Fruit fly (Drosophila melanogaster): ENCODE data around the gene CG33189.

CG33189 gene

DNA sequence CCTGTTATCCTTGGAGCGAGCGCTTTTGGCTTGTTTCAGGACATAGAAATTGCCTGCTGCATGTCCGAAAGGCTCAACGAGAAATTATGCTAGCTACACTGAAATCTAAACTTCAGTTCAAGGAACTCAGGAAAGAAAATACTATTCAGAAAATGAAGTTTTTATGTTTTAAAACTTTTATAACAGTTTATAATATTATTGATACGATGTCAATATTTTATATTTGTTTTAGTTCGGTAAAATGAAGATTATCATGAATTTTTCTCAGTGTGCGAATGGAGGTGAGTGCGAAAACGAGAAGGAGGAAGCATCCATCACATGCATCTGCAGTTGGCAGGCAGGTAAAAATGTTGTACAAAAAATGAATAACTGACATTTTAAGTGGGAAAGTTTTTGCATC is 34.2 kb downstream of the CG33189 start (continued):
- TF ChIP-seq en (GFP tag; optimal IDR thresholded peaks at IDR 0.05) (no peak), CG1603 (tag; optimal IDR thresholded peaks at IDR 0.05) (peak; percentile 35), al (GFP tag; IDR thresholded peaks at IDR 0.05) (0 out of 2 replicates have a peak, but pooled peaks have one; percentile 22), CG9932 (GFP tag; IDR thresholded peaks at IDR 0.05) (peak; percentile 36; the same call in 1 of the 2 replicates), slou (GFP tag; optimal IDR thresholded peaks at IDR 0.05) (no peak), Meics (GFP tag; optimal IDR thresholded peaks at IDR 0.05) (peak; percentile 46), CG9609 (GFP tag; optimal IDR thresholded peaks at IDR 0.05) (no peak), Neu2 (GFP tag; optimal IDR thresholded peaks at IDR 0.05; ENCODE audit: borderline replicate concordance) (no peak), ERR (GFP tag; optimal IDR thresholded peaks at IDR 0.05) (no peak), CG3726 (GFP tag; IDR thresholded peaks at IDR 0.05) (no peak), hbn (GFP tag; IDR thresholded peaks at IDR 0.05; ENCODE audit: partially characterized antibody) (no peak), crp (GFP tag; optimal IDR thresholded peaks at IDR 0.05) (no peak), Oli (tag; optimal IDR thresholded peaks at IDR 0.05) (peak; percentile 66), CG10366 (GFP tag; IDR thresholded peaks at IDR 0.05) (0 out of 2 replicates have a peak, but pooled peaks have one; percentile 21), CG8944 (GFP tag; optimal IDR thresholded peaks at IDR 0.05) (no peak), CG4617 (GFP tag; optimal IDR thresholded peaks at IDR 0.05; ENCODE audit: borderline replicate concordance) (peak; percentile 17), Fer2 (tag; optimal IDR thresholded peaks at IDR 0.05) (no peak), Spps (tag; optimal IDR thresholded peaks at IDR 0.05) (peak; percentile 64), pros (GFP tag; optimal IDR thresholded peaks at IDR 0.05) (no peak), bab2 (GFP tag; optimal IDR thresholded peaks at IDR 0.05) (peak; percentile 22), Atf3 (GFP tag; optimal IDR thresholded peaks at IDR 0.05) (no peak), corto (GFP tag; optimal IDR thresholded peaks at IDR 0.05) (no peak), CG1792 (GFP tag; optimal IDR thresholded peaks at IDR 0.05) (no peak), CG3065 (GFP tag; optimal IDR thresholded peaks at IDR 0.05) (no peak), CG10979 (tag; optimal IDR thresholded peaks at IDR 0.05) (peak; percentile 76), onecut (GFP tag; IDR thresholded peaks at IDR 0.05) (peak; percentile 80; the same call in 1 of the 2 replicates), CG1024 (GFP tag; IDR thresholded peaks at IDR 0.05) (peak; percentile 42; the same call in 1 of the 2 replicates), CG11560 (tag; IDR thresholded peaks at IDR 0.05) (no peak), br (optimal IDR thresholded peaks at IDR 0.05) (no peak), Myb (GFP tag; optimal IDR thresholded peaks at IDR 0.05) (no peak), sim (GFP tag; IDR thresholded peaks at IDR 0.05) (peak; percentile 63; the same call in 1 of the 2 replicates), CG1233 (GFP tag; optimal IDR thresholded peaks at IDR 0.05) (peak; percentile 6), CG4707 (GFP tag; optimal IDR thresholded peaks at IDR 0.05) (peak; percentile 28), CG10543 (GFP tag; optimal IDR thresholded peaks at IDR 0.05) (no peak), CrebB (tag; optimal IDR thresholded peaks at IDR 0.05) (no peak), CG12744 (GFP tag; optimal IDR thresholded peaks at IDR 0.05) (no peak), sisA (GFP tag; IDR thresholded peaks at IDR 0.05) (peak; percentile 64; the same call in 1 of the 2 replicates), CG2202 (tag; optimal IDR thresholded peaks at IDR 0.05) (no peak), CG11723 (GFP tag; optimal IDR thresholded peaks at IDR 0.05) (no peak), grau (tag; optimal IDR thresholded peaks at IDR 0.05) (peak; percentile 73), yki (optimal IDR thresholded peaks at IDR 0.05) (no peak), CG5245 (GFP tag; optimal IDR thresholded peaks at IDR 0.05) (peak; percentile 33), HmgZ (tag; optimal IDR thresholded peaks at IDR 0.05) (peak; percentile 1), CG33213 (GFP tag; optimal IDR thresholded peaks at IDR 0.05) (no peak), tup (GFP tag; optimal IDR thresholded peaks at IDR 0.05) (no peak), ac (GFP tag; optimal IDR thresholded peaks at IDR 0.05) (no peak), CG15269 (tag; optimal IDR thresholded peaks at IDR 0.05) (peak; percentile 43), Rx (GFP tag; IDR thresholded peaks at IDR 0.05) (no peak), CG18619 (GFP tag; optimal IDR thresholded peaks at IDR 0.05) (peak; percentile 20), sd (tag; optimal IDR thresholded peaks at IDR 0.05) (no peak), CG10959 (GFP tag; IDR thresholded peaks at IDR 0.05) (peak; percentile 59; the same call in 1 of the 2 replicates), HLHmδ (GFP tag; optimal IDR thresholded peaks at IDR 0.05) (no peak)

All from whole organism, embryonic.